Fruit fly (Drosophila melanogaster) whole organism, embryonic: ENCODE data around the gene r-cup.

ENCODE experiments used
- Ada2b ChIP-seq: fragments of 200-800 bp; sonication (Bioruptor generic); IDR thresholded peaks from 2 replicates; pipeline ENCODE4 v1.3.6; 2022; ENCODE audit warnings: missing biosample characterization, missing genetic modification characterization
- Adf1 ChIP-seq: fragments of 200-800 bp; sonication (Bioruptor generic); IDR thresholded peaks from 2 replicates; pipeline ENCODE4 v1.3.6; 2022; ENCODE audit warnings: missing biosample characterization, missing genetic modification characterization
- CG10654 ChIP-seq: fragments of 200-800 bp; sonication (Bioruptor generic); optimal IDR thresholded peaks from 2 replicates; lab custom pipeline; 2016; ENCODE audit warnings: missing biosample characterization, missing genetic modification characterization
- CG13624 ChIP-seq: fragments of 200-800 bp; sonication (Bioruptor generic); optimal IDR thresholded peaks from 2 replicates; lab custom pipeline; 2016; ENCODE audit warnings: missing biosample characterization, missing genetic modification characterization
- CG17361 ChIP-seq: fragments of 200-800 bp; sonication (Bioruptor generic); IDR thresholded peaks from 3 replicates; pipeline ENCODE4 v1.3.6; 2022; ENCODE audit warnings: missing biosample characterization, missing genetic modification characterization
- CG18262 ChIP-seq: fragments of 200-800 bp; optimal IDR thresholded peaks from 3 replicates; lab custom pipeline; 2019; ENCODE audit warnings: missing biosample characterization, mild to moderate bottlenecking, missing genetic modification characterization, moderate library complexity
- CG2202 ChIP-seq: fragments of 200-800 bp; sonication (Bioruptor generic); optimal IDR thresholded peaks from 2 replicates; lab custom pipeline; 2018; ENCODE audit warnings: missing biosample characterization, mild to moderate bottlenecking, missing genetic modification characterization
- CG2889 ChIP-seq: fragments of 200-800 bp; sonication (Bioruptor generic); IDR thresholded peaks from 3 replicates; pipeline ENCODE4 v1.3.6; 2022; ENCODE audit warnings: missing biosample characterization, missing genetic modification characterization
- CG30020 ChIP-seq: fragments of 200-800 bp; optimal IDR thresholded peaks from 2 replicates; lab custom pipeline; 2019; ENCODE audit warnings: missing biosample characterization, mild to moderate bottlenecking, missing genetic modification characterization, moderate library complexity
- CG34224 ChIP-seq: fragments of 200-800 bp; sonication (Bioruptor generic); IDR thresholded peaks from 3 replicates; pipeline ENCODE4 v1.3.6; 2022; ENCODE audit warnings: missing biosample characterization, missing genetic modification characterization; ENCODE audit not compliant: partially characterized antibody
- CG3995 ChIP-seq: fragments of 200-800 bp; sonication (Bioruptor generic); optimal IDR thresholded peaks from 3 replicates; lab custom pipeline; 2016; ENCODE audit warnings: missing biosample characterization, missing genetic modification characterization
- CG4730 ChIP-seq: fragments of 200-800 bp; sonication (Bioruptor generic); IDR thresholded peaks from 2 replicates; pipeline ENCODE4 v1.3.6; 2022; ENCODE audit warnings: missing biosample characterization, missing genetic modification characterization
- CG4820 ChIP-seq: fragments of 200-800 bp; sonication (Bioruptor generic); optimal IDR thresholded peaks from 3 replicates; lab custom pipeline; 2016; ENCODE audit warnings: missing biosample characterization, missing genetic modification characterization
- CG6654 ChIP-seq: fragments of 200-800 bp; sonication (Bioruptor generic); optimal IDR thresholded peaks from 2 replicates; lab custom pipeline; 2017; ENCODE audit warnings: missing biosample characterization, mild to moderate bottlenecking, missing genetic modification characterization
- CG6689 ChIP-seq: fragments of 200-800 bp; sonication (Bioruptor generic); IDR thresholded peaks from 2 replicates; pipeline ENCODE4 v1.3.6; 2022; ENCODE audit warnings: missing biosample characterization, missing genetic modification characterization
- CG7372 ChIP-seq: fragments of 200-800 bp; sonication (Bioruptor generic); IDR thresholded peaks from 2 replicates; pipeline ENCODE4 v1.3.6; 2022; ENCODE audit warnings: missing biosample characterization, missing genetic modification characterization
- CG7839 ChIP-seq: fragments of 200-800 bp; sonication (Bioruptor generic); optimal IDR thresholded peaks from 3 replicates; lab custom pipeline; 2018; ENCODE audit warnings: missing biosample characterization, mild to moderate bottlenecking, missing genetic modification characterization, moderate library complexity
- CG8089 ChIP-seq: fragments of 200-800 bp; sonication (Bioruptor generic); optimal IDR thresholded peaks from 3 replicates; lab custom pipeline; 2016; ENCODE audit warnings: missing biosample characterization, missing genetic modification characterization
- Camta ChIP-seq: fragments of 200-800 bp; sonication (Bioruptor generic); optimal IDR thresholded peaks from 2 replicates; lab custom pipeline; 2016; ENCODE audit warnings: missing biosample characterization, missing genetic modification characterization
- Dbx ChIP-seq: fragments of 200-800 bp; sonication (Bioruptor generic); IDR thresholded peaks from 3 replicates; pipeline ENCODE4 v1.3.6; 2022; ENCODE audit warnings: missing biosample characterization, missing genetic modification characterization
- Doc3 ChIP-seq: fragments of 200-800 bp; sonication (Bioruptor generic); IDR thresholded peaks from 3 replicates; pipeline ENCODE4 v1.3.6; 2022; ENCODE audit warnings: missing biosample characterization, missing genetic modification characterization; ENCODE audit not compliant: partially characterized antibody
- HmgZ ChIP-seq: fragments of 200-800 bp; sonication (Bioruptor generic); optimal IDR thresholded peaks from 2 replicates; lab custom pipeline; 2018; ENCODE audit warnings: missing biosample characterization, mild to moderate bottlenecking, missing genetic modification characterization
- Hr51 ChIP-seq, 2 experiments: fragments of 200-800 bp; sonication (Bioruptor generic); optimal IDR thresholded peaks; 2 replicates in 1 of 2; 3 replicates in 1 of 2; lab custom pipeline; 2016 to 2018; ENCODE audit warnings: missing biosample characterization in 2 of 2, missing genetic modification characterization in 2 of 2, mild to moderate bottlenecking in 1 of 2, moderate library complexity in 1 of 2
- NC2β ChIP-seq: fragments of 200-800 bp; sonication (Bioruptor generic); optimal IDR thresholded peaks from 2 replicates; lab custom pipeline; 2016; ENCODE audit warnings: missing biosample characterization, missing genetic modification characterization
- Nf-YB ChIP-seq: fragments of 200-800 bp; sonication (Bioruptor generic); optimal IDR thresholded peaks from 3 replicates; lab custom pipeline; 2019; ENCODE audit warnings: missing biosample characterization, mild to moderate bottlenecking, missing genetic modification characterization, moderate library complexity
- Ravus ChIP-seq: fragments of 200-800 bp; sonication (Bioruptor generic); IDR thresholded peaks from 2 replicates; pipeline ENCODE4 v1.3.6; 2022; ENCODE audit warnings: missing biosample characterization, missing genetic modification characterization
- ap ChIP-seq: fragments of 200-800 bp; sonication (Bioruptor generic); IDR thresholded peaks from 2 replicates; pipeline ENCODE4 v1.3.6; 2022; ENCODE audit warnings: missing biosample characterization, missing genetic modification characterization
- ara ChIP-seq: fragments of 200-800 bp; sonication (Bioruptor generic); IDR thresholded peaks from 2 replicates; pipeline ENCODE4 v1.3.6; 2022; ENCODE audit warnings: missing biosample characterization, missing genetic modification characterization
- bbx ChIP-seq: fragments of 200-800 bp; sonication (Bioruptor generic); IDR thresholded peaks from 2 replicates; pipeline ENCODE4 v1.3.6; 2022; ENCODE audit warnings: missing biosample characterization, missing genetic modification characterization; ENCODE audit not compliant: partially characterized antibody
- cad ChIP-seq: fragments of >200 bp; optimal IDR thresholded peaks from 2 replicates; lab custom pipeline; 2017; ENCODE audit warnings: missing biosample characterization, missing genetic modification characterization
- caup ChIP-seq: fragments of 200-800 bp; sonication (Bioruptor generic); optimal IDR thresholded peaks from 3 replicates; lab custom pipeline; 2017; ENCODE audit warnings: missing biosample characterization, mild to moderate bottlenecking, missing genetic modification characterization, moderate library complexity; ENCODE audit not compliant: severe bottlenecking
- chif ChIP-seq, 2 experiments: fragments of 200-800 bp; sonication (Bioruptor generic); optimal IDR thresholded peaks; 3 replicates each; lab custom pipeline; 2016; ENCODE audit warnings: missing biosample characterization in 2 of 2, missing genetic modification characterization in 2 of 2
- crol ChIP-seq: fragments of 200-800 bp; sonication (Bioruptor generic); IDR thresholded peaks from 2 replicates; pipeline ENCODE4 v1.3.6; 2022; ENCODE audit warnings: missing biosample characterization, missing genetic modification characterization
- da ChIP-seq: fragments of 200-800 bp; sonication (Bioruptor generic); optimal IDR thresholded peaks from 2 replicates; lab custom pipeline; 2016; ENCODE audit warnings: missing biosample characterization, missing genetic modification characterization
- dan ChIP-seq: fragments of 200-800 bp; sonication (Bioruptor generic); IDR thresholded peaks from 2 replicates; pipeline ENCODE4 v1.3.6; 2022; ENCODE audit warnings: missing biosample characterization, missing genetic modification characterization
- fd3F ChIP-seq: fragments of 200-800 bp; sonication (Bioruptor generic); optimal IDR thresholded peaks from 2 replicates; lab custom pipeline; 2018; ENCODE audit warnings: missing biosample characterization, mild to moderate bottlenecking, missing genetic modification characterization, moderate library complexity
- ftz-f1 ChIP-seq: fragments of 200-800 bp; sonication (Bioruptor generic); optimal IDR thresholded peaks from 2 replicates; lab custom pipeline; 2016; ENCODE audit warnings: missing biosample characterization, missing genetic modification characterization
- gem ChIP-seq: fragments of 200-800 bp; sonication (Bioruptor generic); optimal IDR thresholded peaks from 2 replicates; lab custom pipeline; 2019; ENCODE audit warnings: missing biosample characterization, mild to moderate bottlenecking, missing genetic modification characterization, moderate library complexity
- h ChIP-seq: fragments of >200 bp; optimal IDR thresholded peaks from 2 replicates; lab custom pipeline; 2017
- ind ChIP-seq: fragments of 200-800 bp; sonication (Bioruptor generic); optimal IDR thresholded peaks from 3 replicates; lab custom pipeline; 2016; ENCODE audit warnings: missing biosample characterization, missing genetic modification characterization
- ken ChIP-seq: fragments of 200-800 bp; sonication (Bioruptor generic); IDR thresholded peaks from 3 replicates; pipeline ENCODE4 v1.3.6; 2022; ENCODE audit warnings: missing biosample characterization, missing genetic modification characterization
- lab ChIP-seq: fragments of 200-800 bp; sonication (Bioruptor generic); optimal IDR thresholded peaks from 3 replicates; lab custom pipeline; 2017; ENCODE audit warnings: missing biosample characterization, missing genetic modification characterization, mild to moderate bottlenecking, moderate library complexity, missing genetic modification reagents
- maf-S ChIP-seq: fragments of 200-800 bp; sonication (Bioruptor generic); optimal IDR thresholded peaks from 2 replicates; lab custom pipeline; 2016; ENCODE audit warnings: missing biosample characterization, missing genetic modification characterization
- mld ChIP-seq: fragments of 200-800 bp; sonication (Bioruptor generic); IDR thresholded peaks from 3 replicates; pipeline ENCODE4 v1.3.6; 2022; ENCODE audit warnings: missing biosample characterization, missing genetic modification characterization; ENCODE audit not compliant: partially characterized antibody
- p53 ChIP-seq: fragments of 200-800 bp; sonication (Bioruptor generic); optimal IDR thresholded peaks from 2 replicates; lab custom pipeline; 2016; ENCODE audit warnings: missing biosample characterization, missing genetic modification characterization
- pho ChIP-seq: fragments of 200-800 bp; sonication (Bioruptor generic); optimal IDR thresholded peaks from 2 replicates; lab custom pipeline; 2016; ENCODE audit warnings: missing biosample characterization, missing genetic modification characterization
- scrt ChIP-seq: fragments of 200-800 bp; sonication (Bioruptor generic); optimal IDR thresholded peaks from 2 replicates; lab custom pipeline; 2018; ENCODE audit warnings: missing biosample characterization, mild to moderate bottlenecking, missing genetic modification characterization, moderate library complexity
- sna ChIP-seq: fragments of 200-800 bp; sonication (Bioruptor generic); IDR thresholded peaks from 2 replicates; pipeline ENCODE4 v1.3.6; 2022; ENCODE audit warnings: missing biosample characterization, missing genetic modification characterization; ENCODE audit not compliant: partially characterized antibody
- stc ChIP-seq: fragments of 200-800 bp; sonication (Bioruptor generic); IDR thresholded peaks from 2 replicates; pipeline ENCODE4 v1.3.6; 2022; ENCODE audit warnings: missing biosample characterization, missing genetic modification characterization
- trh ChIP-seq: fragments of 200-800 bp; sonication (Bioruptor generic); optimal IDR thresholded peaks from 2 replicates; lab custom pipeline; 2016; ENCODE audit warnings: missing biosample characterization, missing genetic modification characterization

r-cup gene

DNA sequence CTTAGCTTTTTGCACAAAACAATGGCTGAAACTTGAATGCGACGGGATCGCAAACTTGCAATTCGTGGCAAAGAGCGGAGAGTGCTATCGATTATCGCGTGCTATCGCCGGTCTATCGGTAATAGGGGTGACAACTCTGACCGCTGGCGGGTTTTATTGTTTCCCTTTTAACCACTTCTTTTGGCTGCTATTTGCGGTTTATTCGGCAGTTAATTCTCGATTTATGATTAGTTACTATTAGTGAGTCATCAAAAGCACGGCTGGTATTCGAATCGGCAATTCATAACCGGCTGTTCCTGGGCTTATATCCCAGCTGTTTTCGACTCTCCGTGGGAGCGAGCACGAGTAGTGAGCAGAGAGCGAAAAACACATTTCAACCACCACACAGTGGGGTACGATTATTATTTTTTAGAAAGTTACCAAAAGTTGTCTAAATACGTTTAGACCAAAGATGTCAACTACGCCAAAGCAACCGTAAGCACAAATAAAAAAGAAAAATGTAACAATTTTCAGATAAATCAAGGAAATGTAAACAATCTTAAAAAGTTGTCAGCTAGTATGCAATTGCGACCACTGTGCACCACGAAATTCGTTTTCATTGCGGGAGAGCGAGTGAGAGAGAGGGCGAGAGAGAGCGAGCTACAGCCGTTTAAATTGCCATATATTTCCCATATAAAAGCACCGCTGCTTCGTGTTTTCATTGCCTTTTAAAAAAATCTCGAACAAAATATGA, 28.3 kb upstream of the r-cup start, which contains the start of the genes Stt3A and bves (continued):
- TF ChIP-seq maf-S (GFP tag; lab: Kevin White, UChicago) (peak; percentile 98), CG2889 (peak; percentile 96), da (GFP tag; lab: Kevin White, UChicago) (peak; percentile 95), dan (GFP tag; lab: Robert Waterston, UW) (peak; percentile 84), HmgZ (tag; lab: Kevin White, UChicago) (peak; percentile 98), CG7839 (tag; lab: Kevin White, UChicago) (peak; percentile 99), lab (GFP tag; lab: Kevin White, UChicago) (peak; percentile 99), trh (GFP tag; lab: Kevin White, UChicago) (peak; percentile 94), Camta (GFP tag; lab: Kevin White, UChicago) (peak; percentile 98), ken (peak; percentile 98), CG6689 (GFP tag; lab: Robert Waterston, UW) (peak; percentile 97), CG6654 (peak; percentile 90), Nf-YB (GFP tag; lab: Kevin White, UChicago) (peak; percentile 90), crol (peak; percentile 64), cad (GFP tag; lab: Kevin White, UChicago) (no peak), CG30020 (tag; lab: Kevin White, UChicago) (peak; percentile 87), CG34224 (GFP tag; lab: Robert Waterston, UW) (peak; percentile 79), stc (GFP tag; lab: Robert Waterston, UW) (peak; percentile 97), CG13624 (GFP tag; lab: Kevin White, UChicago) (peak; percentile 99), CG17361 (GFP tag; lab: Robert Waterston, UW) (peak; percentile 97), Hr51 (GFP tag; optimal IDR thresholded peaks at IDR 0.05; lab: Kevin White, UChicago) (peak; percentile 98 to 99), Adf1 (GFP tag; lab: Robert Waterston, UW) (peak; percentile 86), bbx (GFP tag; lab: Robert Waterston, UW) (peak; percentile 32; the same call in 1 of the 2 replicates), CG4820 (peak; percentile 97), caup (GFP tag; lab: Kevin White, UChicago) (peak; percentile 97), mld (peak; percentile 52; the same call in 2 of the 3 replicates), Ada2b (peak; percentile 97), ara (peak; percentile 99), ftz-f1 (peak; percentile 86), Dbx (peak; percentile 96), NC2β (GFP tag; lab: Kevin White, UChicago) (peak; percentile 98), CG7372 (GFP tag; lab: Robert Waterston, UW) (peak; percentile 95), sna (peak; percentile 75), CG3995 (peak; percentile 66), CG4730 (GFP tag; lab: Robert Waterston, UW) (peak; percentile 96), p53 (peak; percentile 96), ind (peak; percentile 97), CG2202 (tag; lab: Kevin White, UChicago) (peak; percentile 98), fd3F (GFP tag; lab: Kevin White, UChicago) (peak; percentile 95), Ravus (GFP tag; lab: Robert Waterston, UW) (peak; percentile 89), h (no peak), CG10654 (GFP tag; lab: Kevin White, UChicago) (peak; percentile 98), ap (GFP tag; lab: Robert Waterston, UW) (peak; percentile 97), CG8089 (GFP tag; lab: Kevin White, UChicago) (peak; percentile 98), chif (GFP tag; optimal IDR thresholded peaks at IDR 0.05; lab: Kevin White, UChicago) (peak; percentile 99), Doc3 (peak; percentile 63), scrt (GFP tag; lab: Kevin White, UChicago) (peak; percentile 96), gem (tag; lab: Kevin White, UChicago) (peak; percentile 99), CG18262 (tag; lab: Kevin White, UChicago) (peak; percentile 99), pho (GFP tag; lab: Kevin White, UChicago) (peak; percentile 98)
